Fruit fly (Drosophila melanogaster): Measurements from ENCODE around the gene CG6149.

Gene CG6149

dm6 chr3L:11435376-11435775 lies at the start of gene CG6149:
Gene CG6149, minus strand, starts transcription at chr3L:11435476.
- TF ChIP-seq Sin3A (optimal IDR thresholded peaks at IDR 0.05) (no peak), psq (optimal IDR thresholded peaks at IDR 0.05) (no peak), Myc (optimal IDR thresholded peaks at IDR 0.05) (no peak), ttk (optimal IDR thresholded peaks at IDR 0.05) (no peak), h (optimal IDR thresholded peaks at IDR 0.05) (no peak), insv (optimal IDR thresholded peaks at IDR 0.05) (no peak)

DNA sequence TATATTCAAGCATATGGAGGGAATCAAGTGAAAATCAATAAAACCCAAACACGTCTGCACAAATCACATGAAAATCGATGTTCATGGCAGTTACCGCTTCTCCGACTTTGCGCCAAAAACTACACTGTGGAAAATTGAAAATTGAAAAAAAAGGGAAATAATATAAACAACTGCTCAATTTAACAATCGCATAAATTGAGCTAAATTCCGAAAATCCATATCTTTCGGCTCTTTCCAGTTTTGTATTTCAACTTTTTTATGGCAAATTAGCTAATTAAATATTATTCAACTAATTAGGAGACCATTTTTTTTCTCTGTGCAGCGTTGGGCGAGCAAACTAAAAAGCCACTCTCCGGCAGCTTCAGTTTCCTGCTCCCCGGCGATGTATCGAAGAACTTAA lies 49.2 kb upstream of the CG6149 start:
- TF ChIP-seq Sin3A (optimal IDR thresholded peaks at IDR 0.05) = no peak
- no peak for TF ChIP-seq psq (optimal IDR thresholded peaks at IDR 0.05)
- no peak for TF ChIP-seq Myc (optimal IDR thresholded peaks at IDR 0.05)
- TF ChIP-seq ttk (optimal IDR thresholded peaks at IDR 0.05) = no peak
- TF ChIP-seq insv (optimal IDR thresholded peaks at IDR 0.05) = no peak
- no peak for TF ChIP-seq h (optimal IDR thresholded peaks at IDR 0.05)

dm6 chr3L:11483135-11483534 lies 47.9 kb upstream of the CG6149 start:
- no peak for TF ChIP-seq psq (optimal IDR thresholded peaks at IDR 0.05)
- no peak for TF ChIP-seq h (optimal IDR thresholded peaks at IDR 0.05)
- TF ChIP-seq insv (optimal IDR thresholded peaks at IDR 0.05) = no peak
- no peak for TF ChIP-seq ttk (optimal IDR thresholded peaks at IDR 0.05)
- no peak for TF ChIP-seq Sin3A (optimal IDR thresholded peaks at IDR 0.05)
- no peak for TF ChIP-seq Myc (optimal IDR thresholded peaks at IDR 0.05)

dm6 chr3L:11480304-11480703 lies 45.0 kb upstream of the CG6149 start:
- TF ChIP-seq ttk (optimal IDR thresholded peaks at IDR 0.05) (no peak), Myc (optimal IDR thresholded peaks at IDR 0.05) (no peak), h (optimal IDR thresholded peaks at IDR 0.05) (no peak), psq (optimal IDR thresholded peaks at IDR 0.05) (no peak), insv (optimal IDR thresholded peaks at IDR 0.05) (no peak), Sin3A (optimal IDR thresholded peaks at IDR 0.05) (no peak)

dm6 chr3L:11474658-11475057 lies 39.4 kb upstream of the CG6149 start, which contains the start of gene Vha16-2:
Gene Vha16-2, plus strand, starts transcription at chr3L:11474958.
- no peak for TF ChIP-seq insv (optimal IDR thresholded peaks at IDR 0.05)
- TF ChIP-seq Myc (optimal IDR thresholded peaks at IDR 0.05) = no peak
- no peak for TF ChIP-seq h (optimal IDR thresholded peaks at IDR 0.05)
- no peak for TF ChIP-seq Sin3A (optimal IDR thresholded peaks at IDR 0.05)
- TF ChIP-seq ttk (optimal IDR thresholded peaks at IDR 0.05) = no peak
- no peak for TF ChIP-seq psq (optimal IDR thresholded peaks at IDR 0.05)

DNA sequence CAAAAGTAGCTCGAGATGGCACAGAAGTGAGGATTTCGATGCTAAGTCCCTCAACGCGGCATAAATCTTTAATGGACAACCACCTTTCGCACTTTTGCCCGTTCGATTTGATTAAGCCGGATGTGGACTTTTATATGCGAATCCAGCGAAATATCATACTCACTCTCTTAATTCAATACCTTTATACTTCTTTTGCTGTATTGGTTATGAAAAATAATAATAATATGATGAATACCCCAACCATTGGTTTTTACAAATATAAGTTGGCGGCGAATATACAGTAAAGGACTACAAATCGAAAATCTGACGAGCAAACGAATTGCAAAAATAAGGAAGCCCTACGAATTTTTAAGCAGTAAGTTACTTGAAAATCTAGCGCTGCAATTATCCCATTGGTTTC lies 37.7 kb upstream of the CG6149 start, which contains the start of gene Vha16-3:
Vha16-3 (plus strand) TSS at position 301 of the 400 bp plus-strand sequence.
- no peak for TF ChIP-seq ttk (optimal IDR thresholded peaks at IDR 0.05)
- no peak for TF ChIP-seq h (optimal IDR thresholded peaks at IDR 0.05)
- no peak for TF ChIP-seq psq (optimal IDR thresholded peaks at IDR 0.05)
- TF ChIP-seq Myc (optimal IDR thresholded peaks at IDR 0.05) = no peak
- no peak for TF ChIP-seq insv (optimal IDR thresholded peaks at IDR 0.05)
- TF ChIP-seq Sin3A (optimal IDR thresholded peaks at IDR 0.05) = no peak

DNA sequence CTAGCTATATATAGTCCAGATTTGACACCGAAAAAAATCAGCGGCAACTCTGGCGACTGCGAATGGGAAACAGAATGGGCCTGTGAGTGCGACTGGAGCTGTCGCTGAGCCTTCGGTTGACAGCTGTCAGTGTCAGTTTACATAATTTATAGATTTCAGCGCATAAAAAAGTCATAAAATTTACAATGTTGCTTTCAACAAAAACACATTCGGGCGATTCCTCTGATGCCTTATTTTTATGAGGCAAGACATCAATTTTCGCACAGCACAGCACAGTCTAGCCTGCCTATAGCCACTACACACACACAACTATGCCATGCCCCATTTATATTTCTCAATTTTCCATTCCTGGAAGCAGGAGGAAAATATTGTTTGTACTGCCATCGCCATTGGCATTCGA lies 37.1 kb upstream of the CG6149 start:
- TF ChIP-seq Myc (optimal IDR thresholded peaks at IDR 0.05) (no peak), psq (optimal IDR thresholded peaks at IDR 0.05) (no peak), insv (optimal IDR thresholded peaks at IDR 0.05) (no peak), h (optimal IDR thresholded peaks at IDR 0.05) (no peak), Sin3A (optimal IDR thresholded peaks at IDR 0.05) (no peak), ttk (optimal IDR thresholded peaks at IDR 0.05) (no peak)

DNA sequence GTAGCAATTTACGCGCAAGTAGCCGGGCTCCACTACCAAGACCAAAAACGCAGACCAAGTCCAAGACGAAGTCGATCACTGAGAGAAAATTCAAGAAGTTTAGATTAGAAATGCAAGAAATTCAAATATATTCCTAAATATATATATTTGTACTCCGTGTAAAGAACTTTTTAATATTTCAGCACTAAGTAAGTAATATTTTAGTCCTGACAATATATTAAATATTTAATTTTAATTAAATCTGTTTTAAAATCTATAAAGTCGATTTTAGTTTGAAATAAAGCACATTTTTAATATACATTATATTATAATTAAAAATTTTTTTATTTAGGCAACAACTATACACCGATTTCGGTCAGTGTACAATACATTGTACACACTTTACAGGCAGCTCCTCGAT lies 31.7 kb upstream of the CG6149 start:
- no peak for TF ChIP-seq Sin3A (optimal IDR thresholded peaks at IDR 0.05)
- TF ChIP-seq Myc (optimal IDR thresholded peaks at IDR 0.05) = no peak
- no peak for TF ChIP-seq psq (optimal IDR thresholded peaks at IDR 0.05)
- no peak for TF ChIP-seq ttk (optimal IDR thresholded peaks at IDR 0.05)
- TF ChIP-seq h (optimal IDR thresholded peaks at IDR 0.05) = no peak
- no peak for TF ChIP-seq insv (optimal IDR thresholded peaks at IDR 0.05)

- TF ChIP-seq psq (optimal IDR thresholded peaks at IDR 0.05) (no peak), h (optimal IDR thresholded peaks at IDR 0.05) (no peak), insv (optimal IDR thresholded peaks at IDR 0.05) (no peak), Myc (optimal IDR thresholded peaks at IDR 0.05) (no peak), ttk (optimal IDR thresholded peaks at IDR 0.05) (no peak), Sin3A (optimal IDR thresholded peaks at IDR 0.05) (no peak)
These were observed 30.2 kb upstream of the CG6149 start, which contains the start of gene Fum3 for dm6 chr3L:11465371-11465914. Gene Fum3, minus strand, starts transcription at chr3L:11465864.

- no peak for TF ChIP-seq ttk (optimal IDR thresholded peaks at IDR 0.05)
- TF ChIP-seq Myc (optimal IDR thresholded peaks at IDR 0.05) = no peak
- TF ChIP-seq h (optimal IDR thresholded peaks at IDR 0.05) = no peak
- TF ChIP-seq Sin3A (optimal IDR thresholded peaks at IDR 0.05) = no peak
- no peak for TF ChIP-seq insv (optimal IDR thresholded peaks at IDR 0.05)
- no peak for TF ChIP-seq psq (optimal IDR thresholded peaks at IDR 0.05)
These were observed 23.1 kb upstream of the CG6149 start, which contains the start of the genes CG12289 and CG7551 for dm6 chr3L:11458370-11458769. Gene CG12289, minus strand, starts transcription at chr3L:11458470. Gene CG7551, plus strand, starts transcription at chr3L:11458490.

- TF ChIP-seq psq (optimal IDR thresholded peaks at IDR 0.05) = no peak
- no peak for TF ChIP-seq ttk (optimal IDR thresholded peaks at IDR 0.05)
- no peak for TF ChIP-seq Myc (optimal IDR thresholded peaks at IDR 0.05)
- no peak for TF ChIP-seq Sin3A (optimal IDR thresholded peaks at IDR 0.05)
- no peak for TF ChIP-seq insv (optimal IDR thresholded peaks at IDR 0.05)
- no peak for TF ChIP-seq h (optimal IDR thresholded peaks at IDR 0.05)
These were observed 19.2 kb upstream of the CG6149 start for dm6 chr3L:11454461-11454860.

DNA sequence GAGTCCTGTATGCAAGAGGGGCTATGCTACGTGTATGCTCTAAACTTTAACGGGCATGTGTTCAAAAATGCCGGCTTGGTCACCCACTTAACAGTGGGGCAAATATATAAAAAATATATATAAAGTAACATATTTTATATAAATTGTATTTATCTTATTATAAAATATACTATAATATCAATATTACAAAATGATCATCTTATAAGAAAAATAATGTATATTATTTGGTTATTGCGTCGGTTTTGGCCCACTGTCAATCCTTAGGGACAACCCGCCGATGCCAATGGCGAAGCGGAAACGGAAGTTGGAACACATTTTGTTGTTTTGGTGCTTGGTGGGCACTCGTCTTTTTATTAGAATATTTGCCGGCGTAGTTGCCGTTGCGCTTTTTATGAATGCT lies 15.3 kb upstream of the CG6149 start:
- TF ChIP-seq psq (optimal IDR thresholded peaks at IDR 0.05) = no peak
- no peak for TF ChIP-seq Sin3A (optimal IDR thresholded peaks at IDR 0.05)
- no peak for TF ChIP-seq h (optimal IDR thresholded peaks at IDR 0.05)
- no peak for TF ChIP-seq ttk (optimal IDR thresholded peaks at IDR 0.05)
- no peak for TF ChIP-seq insv (optimal IDR thresholded peaks at IDR 0.05)
- TF ChIP-seq Myc (optimal IDR thresholded peaks at IDR 0.05) = no peak

dm6 chr3L:11448935-11449334 lies 13.7 kb upstream of the CG6149 start:
- no peak for TF ChIP-seq Myc (optimal IDR thresholded peaks at IDR 0.05)
- TF ChIP-seq psq (optimal IDR thresholded peaks at IDR 0.05) = no peak
